Worm (Caenorhabditis elegans): ENCODE measurements around the gene F42G4.6.

Gene F42G4.6

DNA sequence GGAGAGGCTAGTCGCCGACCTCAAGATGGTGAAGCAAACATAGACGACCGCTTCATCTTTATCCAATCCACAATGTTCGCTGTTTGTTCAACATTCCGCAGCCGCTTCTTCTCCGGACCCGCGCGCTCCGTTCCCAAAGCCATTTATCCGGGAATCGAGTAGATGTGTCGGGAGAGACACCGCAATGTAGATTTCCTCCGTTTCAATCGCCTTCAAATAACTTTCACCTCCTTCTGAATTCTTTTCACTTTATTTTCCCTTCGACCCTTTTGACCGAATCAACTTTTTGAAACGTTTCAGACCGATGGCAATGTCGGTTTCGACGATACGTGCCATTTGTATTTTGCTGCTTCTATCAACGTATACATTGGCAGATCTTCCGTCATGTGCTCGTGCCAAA, 28.5 kb downstream of the F42G4.6 start, which contains the start of gene pqn-32:
TSS of gene pqn-32 (plus strand) at position 301 of the 400 bp plus-strand sequence.
- TF ChIP-seq nhr-23 (tag; optimal IDR thresholded peaks at IDR 0.05) = no peak
- TF ChIP-seq nhr-25 (tag; optimal IDR thresholded peaks at IDR 0.05) = no peak
- TF ChIP-seq ZK546.5 (tag; optimal IDR thresholded peaks at IDR 0.05) = no peak
- no peak for TF ChIP-seq ceh-16 (tag; optimal IDR thresholded peaks at IDR 0.05)

DNA sequence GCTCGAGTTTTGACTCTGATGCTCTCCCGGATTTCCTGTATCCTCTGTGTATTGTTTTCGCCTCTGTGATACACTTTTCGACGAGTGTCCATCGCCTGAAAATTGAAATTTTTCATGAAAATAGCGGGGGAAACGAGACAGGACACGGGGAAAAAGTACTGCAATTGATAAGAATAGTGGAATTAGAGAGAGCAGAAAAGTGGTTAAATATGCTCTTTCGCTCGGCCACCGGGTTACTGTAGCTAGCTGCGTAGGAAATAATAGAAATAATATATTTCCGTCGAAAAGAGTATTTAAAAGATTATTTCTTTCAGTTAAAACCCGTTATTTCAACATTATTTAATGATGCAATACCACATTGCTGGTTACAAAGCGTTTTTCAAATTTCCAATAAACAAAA, 37.5 kb downstream of the F42G4.6 start, which contains the start of gene rict-1:
TSS of gene rict-1 (minus strand) at position 101 of the 400 bp plus-strand sequence.
- TF ChIP-seq aly-2 (tag; optimal IDR thresholded peaks at IDR 0.05) = no peak
- no peak for TF ChIP-seq ama-1 (optimal IDR thresholded peaks at IDR 0.05)
- TF ChIP-seq ztf-11 (tag; optimal IDR thresholded peaks at IDR 0.05) = no peak

DNA sequence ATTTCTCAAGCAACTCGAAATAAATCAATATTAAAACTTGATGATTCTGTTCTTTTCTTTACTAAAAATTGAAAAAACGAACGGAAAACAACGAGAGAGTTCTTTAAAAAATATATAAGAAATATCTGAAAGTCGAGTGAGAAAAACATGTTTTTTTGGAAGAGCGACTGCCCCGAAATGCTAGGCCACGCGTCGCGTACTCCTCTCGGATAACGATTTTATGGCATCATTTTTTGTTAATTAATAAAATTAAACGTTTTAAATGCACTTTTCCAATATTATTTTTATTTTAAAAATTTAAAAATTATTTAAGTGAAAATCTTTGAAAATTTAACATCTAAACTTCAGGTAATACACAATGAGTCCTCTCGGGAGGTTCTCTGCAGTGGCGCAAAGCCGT, 38.0 kb downstream of the F42G4.6 start, which contains the start of gene gfm-1:
TSS of gene gfm-1 (plus strand) at position 349 of the 400 bp plus-strand sequence.
- TF ChIP-seq nhr-67 (tag; optimal IDR thresholded peaks at IDR 0.05) (no peak), unc-62 (GFP tag; optimal IDR thresholded peaks at IDR 0.05) (no peak), ceh-9 (tag; optimal IDR thresholded peaks at IDR 0.05) (no peak), nhr-12 (tag; optimal IDR thresholded peaks at IDR 0.05) (no peak), tbx-2 (tag; optimal IDR thresholded peaks at IDR 0.05) (peak; percentile 25), nhr-237 (tag; optimal IDR thresholded peaks at IDR 0.05) (no peak), sea-2 (GFP tag; optimal IDR thresholded peaks at IDR 0.05) (no peak), mdl-1 (tag; optimal IDR thresholded peaks at IDR 0.05) (no peak), egl-27 (tag; optimal IDR thresholded peaks at IDR 0.05) (no peak), ceh-16 (tag; optimal IDR thresholded peaks at IDR 0.05) (no peak), elt-2 (tag; optimal IDR thresholded peaks at IDR 0.05) (peak; percentile 13), pqm-1 (tag; optimal IDR thresholded peaks at IDR 0.05) (no peak), ceh-82 (tag; optimal IDR thresholded peaks at IDR 0.05) (no peak), ceh-28 (tag; optimal IDR thresholded peaks at IDR 0.05) (no peak), pha-4 (tag; optimal IDR thresholded peaks at IDR 0.05) (no peak), elt-3 (tag; optimal IDR thresholded peaks at IDR 0.05) (no peak), skn-1 (tag; optimal IDR thresholded peaks at IDR 0.05) (no peak), eor-1 (tag; optimal IDR thresholded peaks at IDR 0.05) (no peak), nhr-11 (tag; optimal IDR thresholded peaks at IDR 0.05) (no peak), ama-1 (optimal IDR thresholded peaks at IDR 0.05) (no peak), snpc-4 (tag; optimal IDR thresholded peaks at IDR 0.05) (peak; percentile 77), mml-1 (tag; optimal IDR thresholded peaks at IDR 0.05) (no peak), fkh-10 (GFP tag; optimal IDR thresholded peaks at IDR 0.05) (no peak), lin-39 (tag; optimal IDR thresholded peaks at IDR 0.05) (no peak), nhr-23 (tag; optimal IDR thresholded peaks at IDR 0.05) (peak; percentile 69), aly-2 (tag; optimal IDR thresholded peaks at IDR 0.05) (no peak), hmg-11 (tag; optimal IDR thresholded peaks at IDR 0.05) (peak; percentile 52), ztf-11 (tag; optimal IDR thresholded peaks at IDR 0.05) (no peak), zag-1 (tag; optimal IDR thresholded peaks at IDR 0.05) (no peak), ZK546.5 (tag; optimal IDR thresholded peaks at IDR 0.05) (no peak), elt-1 (tag; optimal IDR thresholded peaks at IDR 0.05) (no peak), nhr-25 (tag; optimal IDR thresholded peaks at IDR 0.05) (no peak), nhr-77 (tag; optimal IDR thresholded peaks at IDR 0.05) (no peak), fos-1 (tag; optimal IDR thresholded peaks at IDR 0.05) (no peak), fkh-2 (tag; optimal IDR thresholded peaks at IDR 0.05) (no peak), nhr-28 (tag; optimal IDR thresholded peaks at IDR 0.05) (no peak), nhr-76 (tag; optimal IDR thresholded peaks at IDR 0.05) (no peak), unc-39 (tag; optimal IDR thresholded peaks at IDR 0.05) (no peak), egl-5 (tag; optimal IDR thresholded peaks at IDR 0.05) (peak; percentile 33), jun-1 (tag; optimal IDR thresholded peaks at IDR 0.05) (no peak), nhr-43 (tag; optimal IDR thresholded peaks at IDR 0.05; ENCODE audit: poor library complexity, severe bottlenecking) (peak; percentile 89), nfya-1 (tag; optimal IDR thresholded peaks at IDR 0.05; ENCODE audit: insufficient read depth) (peak; percentile 55), lsy-12 (tag; optimal IDR thresholded peaks at IDR 0.05) (no peak), daf-12 (tag; optimal IDR thresholded peaks at IDR 0.05) (no peak), R02D3.7 (tag; optimal IDR thresholded peaks at IDR 0.05) (no peak), lin-15B (tag; optimal IDR thresholded peaks at IDR 0.05) (peak; percentile 84), ztf-4 (tag; optimal IDR thresholded peaks at IDR 0.05) (no peak)
